Worm (Caenorhabditis elegans): Measurements from ENCODE around the gene cnnm-2.
A peak's percentile ranks its signal among the peaks of the same experiment; 100 is the strongest.

Gene cnnm-2

DNA sequence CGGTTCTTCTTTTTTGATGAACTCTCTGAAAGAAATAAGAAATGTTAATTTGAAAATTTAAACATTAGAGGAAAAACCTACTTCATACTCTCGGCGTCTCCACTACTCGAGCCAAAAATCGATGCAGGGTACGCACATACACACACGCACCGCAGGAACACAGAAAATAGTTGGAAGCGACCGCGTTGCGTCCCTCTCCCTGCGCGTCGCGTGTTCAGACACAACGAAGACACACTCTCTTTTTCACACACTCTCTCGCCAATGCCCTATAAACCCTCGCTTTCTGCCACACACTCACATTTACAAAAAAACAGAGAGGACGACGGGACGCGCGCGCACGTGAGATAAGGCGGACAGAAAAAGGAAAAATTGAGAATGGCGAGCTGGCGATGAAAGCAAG is 997 bp upstream of the cnnm-2 start, which contains the start of gene R04E5.9 (continued):
- TF ChIP-seq lin-35 (GFP tag; optimal IDR thresholded peaks at IDR 0.05), result peak in 1 of 3 experiments; percentile 63
- peak; percentile 99 for TF ChIP-seq nhr-80 (tag; optimal IDR thresholded peaks at IDR 0.05)
- no peak for TF ChIP-seq madf-6 (GFP tag; IDR thresholded peaks at IDR 0.05)
- TF ChIP-seq madf-10 (tag; optimal IDR thresholded peaks at IDR 0.05), result peak; percentile 85
- TF ChIP-seq snpc-4 (GFP tag; optimal IDR thresholded peaks at IDR 0.05), result peak; percentile 35
- TF ChIP-seq snpc-4 (tag; optimal IDR thresholded peaks at IDR 0.05), result peak; percentile 17 to 72 (median 60)
- TF ChIP-seq efl-1 (GFP tag; optimal IDR thresholded peaks at IDR 0.05), result no peak
- no peak for TF ChIP-seq unc-62 (GFP tag; optimal IDR thresholded peaks at IDR 0.05)
- TF ChIP-seq sptf-2 (GFP tag; optimal IDR thresholded peaks at IDR 0.05), result peak; percentile 1
- no peak for TF ChIP-seq dpl-1 (GFP tag; optimal IDR thresholded peaks at IDR 0.05)
- TF ChIP-seq ztf-6 (GFP tag; IDR thresholded peaks at IDR 0.05), result no peak
- TF ChIP-seq C06A6.2 (GFP tag; conservative IDR thresholded peaks at IDR 0.05), result 0 out of 2 replicates have a peak, but pooled peaks have one; percentile 42
- no peak for TF ChIP-seq C17E4.6 (GFP tag; IDR thresholded peaks at IDR 0.05)
- TF ChIP-seq hlh-12 (tag; optimal IDR thresholded peaks at IDR 0.05), result no peak
- TF ChIP-seq him-1 (tag; optimal IDR thresholded peaks at IDR 0.05), result no peak
- no peak for TF ChIP-seq ceh-91 (GFP tag; IDR thresholded peaks at IDR 0.05)
- TF ChIP-seq ceh-27 (GFP tag; optimal IDR thresholded peaks at IDR 0.05), result peak; percentile 73
- TF ChIP-seq aptf-2 (GFP tag; conservative IDR thresholded peaks at IDR 0.05), result no peak
- TF ChIP-seq zim-3 (tag; optimal IDR thresholded peaks at IDR 0.05), result no peak
- TF ChIP-seq F23B12.7 (tag; optimal IDR thresholded peaks at IDR 0.05; ENCODE audit: insufficient read depth), result no peak
- TF ChIP-seq ztf-18 (tag; optimal IDR thresholded peaks at IDR 0.05), result peak; percentile 62
- peak; percentile 17; the same call in 1 of the 2 replicates for TF ChIP-seq cebp-1 (GFP tag; IDR thresholded peaks at IDR 0.05)
- TF ChIP-seq cebp-1 (tag; optimal IDR thresholded peaks at IDR 0.05), result peak; percentile 87
- no peak for TF ChIP-seq cebp-2 (GFP tag; IDR thresholded peaks at IDR 0.05)
- peak; percentile 40; the same call in 1 of the 2 replicates for TF ChIP-seq egrh-3 (GFP tag; IDR thresholded peaks at IDR 0.05)
- TF ChIP-seq F22D6.2 (tag; optimal IDR thresholded peaks at IDR 0.05), result peak; percentile 35
- TF ChIP-seq bed-1 (GFP tag; IDR thresholded peaks at IDR 0.05), result no peak
- TF ChIP-seq hsf-1 (GFP tag; IDR thresholded peaks at IDR 0.05), result no peak
- TF ChIP-seq bed-2 (GFP tag; IDR thresholded peaks at IDR 0.05), result no peak
- TF ChIP-seq let-526 (GFP tag; IDR thresholded peaks at IDR 0.05), result 0 out of 2 replicates have a peak, but pooled peaks have one; percentile 36
- no peak for TF ChIP-seq B0019.2 (GFP tag; conservative IDR thresholded peaks at IDR 0.05)
- no peak for TF ChIP-seq nfya-1 (tag; optimal IDR thresholded peaks at IDR 0.05; ENCODE audit: borderline replicate concordance, insufficient read depth)
- no peak for TF ChIP-seq hrde-1 (tag; optimal IDR thresholded peaks at IDR 0.05; ENCODE audit: borderline replicate concordance)
- TF ChIP-seq F39B2.1 (GFP tag; IDR thresholded peaks at IDR 0.05), result no peak
- peak; percentile 85 for TF ChIP-seq B0336.3 (GFP tag; IDR thresholded peaks at IDR 0.05)
- no peak for TF ChIP-seq nhr-27 (tag; optimal IDR thresholded peaks at IDR 0.05)
- peak; percentile 51 for TF ChIP-seq gei-17 (GFP tag; optimal IDR thresholded peaks at IDR 0.05)
- no peak for TF ChIP-seq ceh-100 (GFP tag; IDR thresholded peaks at IDR 0.05)
- TF ChIP-seq nhr-120 (GFP tag; IDR thresholded peaks at IDR 0.05), result no peak
- no peak for TF ChIP-seq attf-3 (GFP tag; conservative IDR thresholded peaks at IDR 0.05)
- TF ChIP-seq F10E7.11 (tag; optimal IDR thresholded peaks at IDR 0.05), result no peak
- peak; percentile 60; the same call in 1 of the 2 replicates for TF ChIP-seq nfyb-1 (GFP tag; IDR thresholded peaks at IDR 0.05)
- no peak for TF ChIP-seq nfya-2 (GFP tag; IDR thresholded peaks at IDR 0.05)
- TF ChIP-seq fkh-3 (tag; optimal IDR thresholded peaks at IDR 0.05), result no peak
- TF ChIP-seq ceh-79 (tag; optimal IDR thresholded peaks at IDR 0.05), result no peak
- TF ChIP-seq rec-8 (tag; optimal IDR thresholded peaks at IDR 0.05), result no peak
- TF ChIP-seq B0035.1 (tag; optimal IDR thresholded peaks at IDR 0.05), result peak; percentile 28
- TF ChIP-seq F57A8.1 (GFP tag; optimal IDR thresholded peaks at IDR 0.05), result no peak
- TF ChIP-seq D2030.7 (GFP tag; IDR thresholded peaks at IDR 0.05), result no peak
